Worm (Caenorhabditis elegans) whole organism, L1 larva: ENCODE data around the gene skr-17.

ENCODE experiments used
- egl-13 ChIP-seq: sonication (generic microtip); optimal IDR thresholded peaks from 2 replicates; lab custom pipeline; 2016; ENCODE audit warnings: missing genotype, missing genetic modification reagents, missing genetic modification characterization, missing compliant biosample characterization
- egl-27 ChIP-seq, 2 experiments: fragments of 150-350 bp in 1 of 2; sonication (generic microtip); optimal IDR thresholded peaks; 3 replicates each; lab custom pipeline; 2017 to 2018; ENCODE audit warnings: missing biosample characterization in 2 of 2, missing genetic modification characterization in 2 of 2, missing genetic modification reagents in 2 of 2
- fkh-10 ChIP-seq: sonication (generic microtip); optimal IDR thresholded peaks from 2 replicates; lab custom pipeline; 2017; ENCODE audit warnings: missing biosample characterization, missing genetic modification reagents, missing genetic modification characterization
- lir-3 ChIP-seq: sonication (generic microtip); optimal IDR thresholded peaks from 2 replicates; lab custom pipeline; 2016; ENCODE audit warnings: mild to moderate bottlenecking, missing genetic modification characterization, moderate library complexity, missing compliant biosample characterization; ENCODE audit not compliant: poor library complexity
- skn-1 ChIP-seq: fragments of 150-350 bp; optimal IDR thresholded peaks from 2 replicates; lab custom pipeline; 2014; ENCODE audit warnings: missing biosample characterization, missing genetic modification characterization

ce11 chrII:7769254-7769653 lies 14.1 kb upstream of the skr-17 start:
- TF ChIP-seq egl-27 (tag; optimal IDR thresholded peaks at IDR 0.05; lab: Kevin White, UChicago) (no peak), fkh-10 (no peak), skn-1 (tag; lab: Kevin White, UChicago) (no peak), lir-3 (tag; lab: Kevin White, UChicago) (no peak), egl-13 (tag; lab: Kevin White, UChicago) (no peak)
